Fruit fly (Drosophila melanogaster): ENCODE data around the gene ovo.

The ovo gene

DNA sequence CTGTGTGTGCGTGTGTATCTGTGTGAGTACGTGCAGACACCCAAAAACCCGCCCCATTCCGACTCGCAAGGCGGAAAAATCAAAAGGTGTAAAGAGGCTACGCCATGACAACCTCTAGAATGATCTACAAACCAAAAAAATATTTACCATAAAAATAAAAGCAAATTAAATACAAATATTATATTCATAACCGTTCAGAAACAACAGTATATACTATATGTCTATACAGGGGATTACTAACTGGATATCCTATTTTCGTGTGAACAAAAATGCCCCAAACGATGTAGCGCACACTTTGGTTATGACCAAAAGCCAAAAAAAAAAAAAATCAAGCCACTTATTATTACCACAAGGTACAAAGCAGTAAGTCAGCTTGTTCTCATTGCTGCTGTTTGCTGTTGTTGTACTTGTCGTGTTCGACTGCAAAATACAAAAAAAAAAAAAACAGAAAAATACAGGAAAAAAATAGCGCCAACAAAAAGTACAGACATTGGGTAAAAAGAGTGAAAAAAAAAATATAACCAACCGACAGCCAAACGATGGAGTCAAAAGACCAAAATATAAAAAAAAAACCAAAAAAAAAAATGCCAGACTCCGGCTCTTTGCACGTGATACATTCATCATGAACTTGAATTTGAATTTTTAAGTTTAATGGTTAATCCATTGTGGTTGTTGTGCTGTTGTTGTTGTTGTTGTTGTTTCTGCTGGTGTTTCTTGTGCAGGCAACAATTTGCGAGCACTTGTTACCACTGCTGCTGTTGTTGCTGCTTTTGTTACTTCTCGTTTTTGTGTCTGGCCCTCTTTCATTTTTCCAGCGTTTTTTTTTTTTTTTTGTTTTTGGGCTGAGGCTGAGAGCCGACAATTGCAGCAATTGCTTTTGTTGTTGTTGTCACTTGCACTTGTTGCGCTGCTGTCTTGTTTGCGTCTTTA is 6.3 kb upstream of the ovo start (continued):
- TF ChIP-seq sna (GFP tag; IDR thresholded peaks at IDR 0.05; ENCODE audit: partially characterized antibody) (no peak), btn (GFP tag; optimal IDR thresholded peaks at IDR 0.05) (no peak), gcm2 (GFP tag; optimal IDR thresholded peaks at IDR 0.05) (no peak), zfh2 (GFP tag; optimal IDR thresholded peaks at IDR 0.05) (peak; percentile 62), onecut (GFP tag; IDR thresholded peaks at IDR 0.05) (peak; percentile 37; the same call in 1 of the 2 replicates), Ssrp (tag; optimal IDR thresholded peaks at IDR 0.05) (peak; percentile 50), sim (GFP tag; IDR thresholded peaks at IDR 0.05) (no peak), Neu2 (GFP tag; optimal IDR thresholded peaks at IDR 0.05; ENCODE audit: borderline replicate concordance) (no peak), bsh (GFP tag; optimal IDR thresholded peaks at IDR 0.05) (peak in 1 of 2 experiments; percentile 56), CG3726 (GFP tag; IDR thresholded peaks at IDR 0.05) (0 out of 3 replicates have a peak, but pooled peaks have one; percentile 69), yki (optimal IDR thresholded peaks at IDR 0.05) (no peak), esg (GFP tag; conservative IDR thresholded peaks at IDR 0.05) (peak; percentile 77), CG5953 (GFP tag; IDR thresholded peaks at IDR 0.05) (0 out of 2 replicates have a peak, but pooled peaks have one; percentile 28), CG6654 (GFP tag; optimal IDR thresholded peaks at IDR 0.05) (no peak), CG17568 (GFP tag; optimal IDR thresholded peaks at IDR 0.05) (no peak), tna (GFP tag; IDR thresholded peaks at IDR 0.05; ENCODE audit: partially characterized antibody) (no peak), ac (GFP tag; optimal IDR thresholded peaks at IDR 0.05) (no peak), CG15479 (GFP tag; optimal IDR thresholded peaks at IDR 0.05) (no peak), ftz-f1 (GFP tag; optimal IDR thresholded peaks at IDR 0.05) (no peak), lab (GFP tag; optimal IDR thresholded peaks at IDR 0.05) (peak; percentile 80), Scr (GFP tag; IDR thresholded peaks at IDR 0.05; ENCODE audit: partially characterized antibody) (no peak), CG10267 (tag; optimal IDR thresholded peaks at IDR 0.05) (peak; percentile 33), zf30C (GFP tag; optimal IDR thresholded peaks at IDR 0.05) (no peak), lov (optimal IDR thresholded peaks at IDR 0.05) (no peak), lov (GFP tag; IDR thresholded peaks at IDR 0.05) (0 out of 3 replicates have a peak, but pooled peaks have one; percentile 29), D (optimal IDR thresholded peaks at IDR 0.05) (no peak), D (GFP tag; optimal IDR thresholded peaks at IDR 0.05) (no peak), tx (GFP tag; optimal IDR thresholded peaks at IDR 0.05) (no peak), Xrp1 (GFP tag; IDR thresholded peaks at IDR 0.05) (peak; percentile 74), bowl (GFP tag; IDR thresholded peaks at IDR 0.05) (peak; percentile 44; the same call in 1 of the 2 replicates), gem (tag; optimal IDR thresholded peaks at IDR 0.05) (peak; percentile 76), CG4282 (GFP tag; optimal IDR thresholded peaks at IDR 0.05) (no peak), CoRest (tag; optimal IDR thresholded peaks at IDR 0.05) (peak; percentile 63), sisA (GFP tag; IDR thresholded peaks at IDR 0.05) (peak; percentile 65; the same call in 1 of the 2 replicates), HHEX (GFP tag; optimal IDR thresholded peaks at IDR 0.05) (peak; percentile 53), BEAF-32 (GFP tag; optimal IDR thresholded peaks at IDR 0.05) (no peak), Hey (tag; optimal IDR thresholded peaks at IDR 0.05) (no peak), Kr (GFP tag; optimal IDR thresholded peaks at IDR 0.05) (no peak), CG17328 (GFP tag; IDR thresholded peaks at IDR 0.05) (peak; percentile 43; the same call in 1 of the 2 replicates), ken (GFP tag; IDR thresholded peaks at IDR 0.05) (peak; percentile 55; the same call in 2 of the 3 replicates), H2.0 (GFP tag; IDR thresholded peaks at IDR 0.05) (peak; percentile 81), Doc3 (GFP tag; IDR thresholded peaks at IDR 0.05; ENCODE audit: partially characterized antibody) (no peak), CG10979 (tag; optimal IDR thresholded peaks at IDR 0.05) (peak; percentile 48), HLH3B (GFP tag; IDR thresholded peaks at IDR 0.05) (peak; percentile 79), Taf1 (GFP tag; IDR thresholded peaks at IDR 0.05) (peak; percentile 40; the same call in 1 of the 2 replicates), gro (GFP tag; optimal IDR thresholded peaks at IDR 0.05) (peak; percentile 15), CG11247 (GFP tag; IDR thresholded peaks at IDR 0.05) (no peak), CG11398 (GFP tag; optimal IDR thresholded peaks at IDR 0.05) (no peak), Atf6 (GFP tag; IDR thresholded peaks at IDR 0.05) (peak; percentile 84)

All from whole organism, embryonic.